Worm (Caenorhabditis elegans) whole organism, L4 larva: ENCODE measurements around the gene dars-2.

Experiments
- F44E2.7 ChIP-seq: fragments of 200-800 bp; sonication (Bioruptor generic); IDR thresholded peaks from 2 replicates; pipeline ENCODE4 v2.1.2; 2022; ENCODE audit warnings: missing genetic modification characterization, missing compliant biosample characterization
- R02D3.7 ChIP-seq: fragments of 150-350 bp; sonication (generic microtip); optimal IDR thresholded peaks from 3 replicates; lab custom pipeline; 2014; ENCODE audit warnings: missing biosample characterization, missing genetic modification characterization
- T20F7.1 ChIP-seq: fragments of 200-800 bp; sonication (Bioruptor generic); optimal IDR thresholded peaks from 2 replicates; lab custom pipeline; 2018; ENCODE audit warnings: mild to moderate bottlenecking, missing genetic modification characterization, missing compliant biosample characterization
- T26A8.4 ChIP-seq: fragments of 200-800 bp; sonication (Bioruptor generic); IDR thresholded peaks from 2 replicates; pipeline ENCODE4 v1.3.6; 2022; ENCODE audit warnings: missing genetic modification characterization, missing compliant biosample characterization
- Y48G9A.11 ChIP-seq: fragments of 200-800 bp; sonication (Bioruptor generic); IDR thresholded peaks from 2 replicates; pipeline ENCODE4 v1.3.6; 2022; ENCODE audit warnings: missing genetic modification reagents, missing genetic modification characterization, missing compliant biosample characterization
- aha-1 ChIP-seq: fragments of 150-350 bp; peaks from one replicate; lab custom pipeline; 2014; ENCODE audit warnings: missing biosample characterization, missing genetic modification characterization
- aly-2 ChIP-seq: sonication (generic microtip); optimal IDR thresholded peaks from 2 replicates; lab custom pipeline; 2018; ENCODE audit warnings: missing biosample characterization, missing genetic modification characterization
- ama-1 ChIP-seq: fragments of 150-350 bp; optimal IDR thresholded peaks from 2 replicates; lab custom pipeline; 2014; ENCODE audit warnings: inconsistent platforms, mixed read lengths
- arid-1 ChIP-seq: fragments of 200-800 bp; sonication (Bioruptor generic); conservative IDR thresholded peaks from 2 replicates; pipeline ENCODE4 v1.3.6; 2022; ENCODE audit warnings: missing genetic modification reagents, missing genetic modification characterization, missing compliant biosample characterization
- ceh-44 ChIP-seq: fragments of 200-800 bp; sonication (Bioruptor generic); IDR thresholded peaks from 2 replicates; pipeline ENCODE4 v1.3.6; 2022; ENCODE audit warnings: missing genetic modification reagents, missing genetic modification characterization, missing compliant biosample characterization
- daf-12 ChIP-seq: fragments of 150-350 bp; optimal IDR thresholded peaks from 2 replicates; lab custom pipeline; 2014; ENCODE audit warnings: missing biosample characterization, missing genetic modification reagents, missing genetic modification characterization
- daf-16 ChIP-seq, 3 experiments: sonication (generic microtip); optimal IDR thresholded peaks; 2 replicates each; lab custom pipeline; 2016 to 2017; ENCODE audit warnings: missing genetic modification characterization in 3 of 3, missing genetic modification reagents in 3 of 3, mild to moderate bottlenecking in 2 of 3, missing compliant biosample characterization in 2 of 3, missing biosample characterization in 1 of 3, moderate library complexity in 1 of 3
- dmd-6 ChIP-seq: fragments of 200-800 bp; sonication (Bioruptor generic); IDR thresholded peaks from 2 replicates; pipeline ENCODE4 v1.3.6; 2022; ENCODE audit warnings: missing genetic modification reagents, missing genetic modification characterization, missing compliant biosample characterization
- dve-1 ChIP-seq: sonication (generic microtip); optimal IDR thresholded peaks from 2 replicates; lab custom pipeline; 2017; ENCODE audit warnings: antibody characterized with exemption, mild to moderate bottlenecking, missing genetic modification characterization, missing compliant biosample characterization; ENCODE audit not compliant: insufficient read depth
- egl-27 ChIP-seq: sonication (generic microtip); optimal IDR thresholded peaks from 3 replicates; lab custom pipeline; 2017; ENCODE audit warnings: missing biosample characterization, missing genetic modification reagents, missing genetic modification characterization
- egl-43 ChIP-seq: fragments of 200-800 bp; sonication (Bioruptor generic); IDR thresholded peaks from 2 replicates; pipeline ENCODE4 v1.3.6; 2022; ENCODE audit warnings: missing genetic modification reagents, missing genetic modification characterization, missing compliant biosample characterization
- fos-1 ChIP-seq: fragments of 150-350 bp; optimal IDR thresholded peaks from 2 replicates; lab custom pipeline; 2014; ENCODE audit warnings: missing biosample characterization, missing genetic modification characterization
- hif-1 ChIP-seq, 2 experiments: sonication (generic microtip); optimal IDR thresholded peaks; 2 replicates each; lab custom pipeline; 2016 to 2017; ENCODE audit warnings: missing compliant biosample characterization in 2 of 2, missing genetic modification characterization in 2 of 2, missing genetic modification reagents in 2 of 2, missing genotype in 2 of 2, mild to moderate bottlenecking in 1 of 2
- hlh-11 ChIP-seq: fragments of 200-800 bp; sonication (Bioruptor generic); optimal IDR thresholded peaks from 2 replicates; lab custom pipeline; 2018; ENCODE audit warnings: mild to moderate bottlenecking, missing genetic modification characterization, missing compliant biosample characterization
- hlh-30 ChIP-seq: sonication (generic microtip); optimal IDR thresholded peaks from 2 replicates; lab custom pipeline; 2017; ENCODE audit warnings: antibody characterized with exemption, mild to moderate bottlenecking, missing genetic modification characterization, missing compliant biosample characterization; ENCODE audit not compliant: insufficient read depth
- hmg-1.1 ChIP-seq: fragments of 200-800 bp; sonication (Bioruptor generic); IDR thresholded peaks from 2 replicates; pipeline ENCODE4 v1.3.6; 2022; ENCODE audit warnings: missing genetic modification reagents, missing genetic modification characterization, missing compliant biosample characterization
- lin-13 ChIP-seq: fragments of 150-350 bp; optimal IDR thresholded peaks from 2 replicates; lab custom pipeline; 2014; ENCODE audit warnings: missing biosample characterization, missing genetic modification reagents, missing genetic modification characterization
- lin-15B ChIP-seq: fragments of 150-350 bp; sonication (generic microtip); optimal IDR thresholded peaks from 3 replicates; lab custom pipeline; 2014; ENCODE audit warnings: missing biosample characterization, missing genetic modification characterization
- lir-3 ChIP-seq: sonication (generic microtip); optimal IDR thresholded peaks from 2 replicates; lab custom pipeline; 2016; ENCODE audit warnings: mild to moderate bottlenecking, missing genetic modification characterization, missing compliant biosample characterization
- lsy-2 ChIP-seq, 2 experiments: fragments of 150-350 bp in 1 of 2; sonication (generic microtip) in 1 of 2; optimal IDR thresholded peaks; 2 replicates each; lab custom pipeline; 2014 to 2017; ENCODE audit warnings: missing biosample characterization in 2 of 2, missing genetic modification characterization in 2 of 2
- mdl-1 ChIP-seq, 2 experiments: fragments of 150-350 bp in 1 of 2; sonication (generic microtip) in 1 of 2; optimal IDR thresholded peaks; 2 replicates each; lab custom pipeline; 2014 to 2017; ENCODE audit warnings: missing biosample characterization in 2 of 2, missing genetic modification characterization in 2 of 2
- mdt-29 ChIP-seq: fragments of 200-800 bp; sonication (Bioruptor generic); IDR thresholded peaks from 2 replicates; pipeline ENCODE4 v1.3.6; 2022; ENCODE audit warnings: missing genetic modification reagents, missing genetic modification characterization, missing compliant biosample characterization
- mep-1 ChIP-seq: fragments of 150-350 bp; sonication (generic microtip); optimal IDR thresholded peaks from 3 replicates; lab custom pipeline; 2014; ENCODE audit warnings: missing biosample characterization, missing genetic modification characterization
- mxl-3 ChIP-seq: fragments of 200-800 bp; sonication (Bioruptor generic); optimal IDR thresholded peaks from 2 replicates; lab custom pipeline; 2018; ENCODE audit warnings: mild to moderate bottlenecking, missing genetic modification characterization, missing compliant biosample characterization
- nhr-237 ChIP-seq: sonication (generic microtip); optimal IDR thresholded peaks from 2 replicates; lab custom pipeline; 2017; ENCODE audit warnings: missing biosample characterization, missing genetic modification characterization
- nhr-25 ChIP-seq: sonication (generic microtip); optimal IDR thresholded peaks from 2 replicates; lab custom pipeline; 2017; ENCODE audit warnings: missing genetic modification characterization, mild to moderate bottlenecking, missing compliant biosample characterization, antibody characterized with exemption, moderate library complexity, borderline replicate concordance; ENCODE audit not compliant: insufficient read depth
- nhr-28 ChIP-seq: fragments of 150-350 bp; optimal IDR thresholded peaks from 2 replicates; lab custom pipeline; 2014; ENCODE audit warnings: missing biosample characterization, missing genetic modification characterization
- nhr-42 ChIP-seq: fragments of 200-800 bp; sonication (Bioruptor generic); IDR thresholded peaks from 2 replicates; pipeline ENCODE4 v1.3.6; 2022; ENCODE audit warnings: missing genetic modification characterization, missing compliant biosample characterization
- nhr-6 ChIP-seq: fragments of 150-350 bp; optimal IDR thresholded peaks from 2 replicates; lab custom pipeline; 2014; ENCODE audit warnings: missing biosample characterization, missing genetic modification characterization
- pha-4 ChIP-seq, 2 experiments: fragments of 150-350 bp in 1 of 2; fragments of 200-800 bp in 1 of 2; sonication (Bioruptor generic) in 1 of 2; IDR thresholded peaks in 1 of 2; optimal IDR thresholded peaks in 1 of 2; 2 replicates each; pipeline versions ENCODE4 v1.3.6 to Lab custom; 2014 to 2022; ENCODE audit warnings: missing genetic modification characterization in 2 of 2, missing genetic modification reagents in 2 of 2, missing biosample characterization in 1 of 2, missing compliant biosample characterization in 1 of 2
- php-3 ChIP-seq: fragments of 200-800 bp; sonication (Bioruptor generic); IDR thresholded peaks from 2 replicates; pipeline ENCODE4 v1.3.6; 2022; ENCODE audit warnings: missing genetic modification reagents, missing genetic modification characterization, missing compliant biosample characterization
- pqm-1 ChIP-seq: sonication (generic microtip); optimal IDR thresholded peaks from 2 replicates; lab custom pipeline; 2017; ENCODE audit warnings: missing biosample characterization, missing genetic modification characterization
- saeg-2 ChIP-seq: fragments of 200-800 bp; sonication (Bioruptor generic); IDR thresholded peaks from 2 replicates; pipeline ENCODE4 v1.3.6; 2022; ENCODE audit warnings: missing genetic modification reagents, missing genetic modification characterization, missing compliant biosample characterization
- sdz-12 ChIP-seq: fragments of 200-800 bp; sonication (Bioruptor generic); optimal IDR thresholded peaks from 2 replicates; lab custom pipeline; 2018; ENCODE audit warnings: mild to moderate bottlenecking, missing genetic modification characterization, missing compliant biosample characterization
- skn-1 ChIP-seq: fragments of 150-350 bp; optimal IDR thresholded peaks from 2 replicates; lab custom pipeline; 2014; ENCODE audit warnings: missing biosample characterization, missing genetic modification characterization
- tra-1 ChIP-seq: fragments of 200-800 bp; sonication (Bioruptor generic); IDR thresholded peaks from 2 replicates; pipeline ENCODE4 v1.3.6; 2022; ENCODE audit warnings: missing genetic modification reagents, missing genetic modification characterization, missing compliant biosample characterization
- zip-11 ChIP-seq: fragments of 200-800 bp; sonication (Bioruptor generic); IDR thresholded peaks from 2 replicates; pipeline ENCODE4 v1.3.6; 2022; ENCODE audit warnings: missing genetic modification characterization, missing compliant biosample characterization

dars-2 gene

DNA sequence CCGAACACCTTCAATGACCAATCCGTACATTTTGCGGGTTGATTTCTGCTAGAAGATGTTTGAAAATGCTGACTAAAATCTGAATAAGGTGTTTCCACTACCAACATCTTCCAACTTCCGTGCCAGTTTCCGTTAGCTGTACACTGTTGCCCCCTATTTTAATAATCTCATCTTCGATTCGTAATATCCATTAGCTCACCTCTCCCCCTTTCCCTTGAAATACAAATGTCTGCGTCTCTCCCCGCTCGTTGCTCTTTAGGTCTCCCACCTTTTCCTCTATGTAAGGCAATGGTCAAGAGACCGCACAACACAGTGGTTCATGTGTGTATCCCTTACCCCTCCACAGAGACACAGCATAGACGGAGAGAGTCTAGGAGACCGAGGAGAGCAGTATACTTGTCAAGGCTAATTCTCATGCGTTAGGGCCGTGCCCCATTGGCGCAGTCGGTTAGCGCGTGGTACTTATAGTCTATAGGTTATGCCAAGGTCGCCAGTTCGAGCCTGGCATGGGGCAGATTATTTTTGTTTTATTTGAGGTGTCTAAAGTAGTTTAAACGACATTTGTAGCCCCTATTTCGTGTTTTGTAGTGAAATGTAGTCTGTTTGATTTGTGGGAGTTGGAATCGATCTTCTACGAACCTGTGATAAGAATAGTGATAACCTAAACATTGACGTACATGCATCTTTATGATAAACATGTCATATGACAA, 46.6 kb upstream of the dars-2 start, which contains the start of gene gcy-33 (continued):
- TF ChIP-seq hmg-1.1 (GFP tag; lab: Robert Waterston, UW) (peak; percentile 98), mdl-1 (tag; optimal IDR thresholded peaks at IDR 0.05; lab: Kevin White, UChicago) (peak; percentile 44 to 79), lin-13 (GFP tag; lab: Kevin White, UChicago) (peak; percentile 66), hif-1 (tag; optimal IDR thresholded peaks at IDR 0.05; lab: Kevin White, UChicago) (peak; percentile 11 to 64), mep-1 (tag; lab: Kevin White, UChicago) (peak; percentile 87), nhr-28 (tag; lab: Kevin White, UChicago) (peak; percentile 99), skn-1 (no peak), daf-12 (tag; lab: Kevin White, UChicago) (no peak), Y48G9A.11 (peak; percentile 82), daf-16 (GFP tag; optimal IDR thresholded peaks at IDR 0.05; lab: Kevin White, UChicago) (peak; percentile 29 to 88), daf-16 (tag; optimal IDR thresholded peaks at IDR 0.05; lab: Kevin White, UChicago) (peak; percentile 92), lin-15B (tag; lab: Kevin White, UChicago) (no peak), aha-1 (tag; lab: Kevin White, UChicago) (peak; percentile 98), nhr-237 (tag; lab: Kevin White, UChicago) (no peak)

DNA sequence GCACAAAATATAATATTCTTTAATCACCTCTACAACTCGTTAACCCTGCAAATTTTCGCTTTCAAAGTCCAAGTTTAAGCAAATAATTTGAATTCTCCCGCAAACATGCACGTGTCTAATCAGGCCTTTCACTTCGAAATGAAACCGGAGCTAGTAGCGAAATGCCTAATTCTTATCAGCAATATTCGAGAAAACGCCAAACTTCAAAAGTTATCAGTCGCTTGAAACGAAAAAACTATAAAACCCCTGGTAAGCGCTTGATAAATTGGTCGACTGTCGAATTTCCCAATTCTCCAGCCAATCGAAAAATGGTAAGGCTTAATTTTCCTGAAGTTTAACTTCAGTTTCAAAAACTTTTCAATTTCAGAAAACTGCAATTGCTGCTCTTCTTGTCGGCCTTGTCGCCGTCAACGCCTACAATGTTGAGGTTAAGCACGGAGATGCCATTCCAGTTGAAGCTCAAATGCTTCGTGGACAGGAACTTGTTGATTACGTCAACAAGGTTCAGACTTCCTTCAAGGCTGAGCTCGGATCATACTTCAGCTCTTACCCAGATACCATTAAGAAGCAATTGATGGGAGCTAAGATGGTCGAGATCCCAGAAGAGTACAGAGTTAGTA, 45.6 kb upstream of the dars-2 start, which contains the start of gene cpr-9:
cpr-9 (plus strand) TSS at position 188 of the 620 bp plus-strand sequence.
- TF ChIP-seq nhr-6 (tag; lab: Kevin White, UChicago): peak; percentile 28
- no peak for TF ChIP-seq daf-16 (GFP tag; optimal IDR thresholded peaks at IDR 0.05; lab: Kevin White, UChicago)
- TF ChIP-seq daf-16 (tag; optimal IDR thresholded peaks at IDR 0.05; lab: Kevin White, UChicago): peak; percentile 65
- TF ChIP-seq lir-3 (tag; lab: Kevin White, UChicago): no peak
- TF ChIP-seq hlh-30 (tag; lab: Kevin White, UChicago): peak; percentile 19
- TF ChIP-seq T26A8.4 (GFP tag; lab: Robert Waterston, UW): peak; percentile 67
- TF ChIP-seq lsy-2 (tag; optimal IDR thresholded peaks at IDR 0.05; lab: Kevin White, UChicago): peak in 1 of 2 experiments; percentile 20
- TF ChIP-seq sdz-12: no peak
- TF ChIP-seq nhr-42 (GFP tag; lab: Robert Waterston, UW): 0 out of 2 replicates have a peak, but pooled peaks have one; percentile 10
- TF ChIP-seq ama-1: peak; percentile 45
- TF ChIP-seq aly-2: no peak
- no peak for TF ChIP-seq nhr-25
- TF ChIP-seq mdl-1 (tag; optimal IDR thresholded peaks at IDR 0.05; lab: Kevin White, UChicago): peak in 1 of 2 experiments; percentile 44
- TF ChIP-seq pqm-1 (tag; lab: Kevin White, UChicago): peak; percentile 50
- no peak for TF ChIP-seq ceh-44 (GFP tag; lab: Robert Waterston, UW)
- no peak for TF ChIP-seq R02D3.7
- peak; percentile 41 for TF ChIP-seq hlh-11 (tag; lab: Kevin White, UChicago)
- TF ChIP-seq dmd-6 (GFP tag; lab: Robert Waterston, UW): peak; percentile 56
- peak; percentile 40; the same call in 1 of the 2 replicates for TF ChIP-seq php-3 (GFP tag; lab: Robert Waterston, UW)
- TF ChIP-seq dve-1 (tag; lab: Kevin White, UChicago): peak; percentile 77
- TF ChIP-seq mdt-29 (GFP tag; lab: Robert Waterston, UW): peak; percentile 57; the same call in 1 of the 2 replicates
- TF ChIP-seq egl-27 (tag; lab: Kevin White, UChicago): no peak
- TF ChIP-seq nhr-28 (tag; lab: Kevin White, UChicago): peak; percentile 55
- peak; percentile 73 for TF ChIP-seq aha-1 (tag; lab: Kevin White, UChicago)
- TF ChIP-seq egl-43: no peak
- TF ChIP-seq, all 104 proteins: peak for 16

DNA sequence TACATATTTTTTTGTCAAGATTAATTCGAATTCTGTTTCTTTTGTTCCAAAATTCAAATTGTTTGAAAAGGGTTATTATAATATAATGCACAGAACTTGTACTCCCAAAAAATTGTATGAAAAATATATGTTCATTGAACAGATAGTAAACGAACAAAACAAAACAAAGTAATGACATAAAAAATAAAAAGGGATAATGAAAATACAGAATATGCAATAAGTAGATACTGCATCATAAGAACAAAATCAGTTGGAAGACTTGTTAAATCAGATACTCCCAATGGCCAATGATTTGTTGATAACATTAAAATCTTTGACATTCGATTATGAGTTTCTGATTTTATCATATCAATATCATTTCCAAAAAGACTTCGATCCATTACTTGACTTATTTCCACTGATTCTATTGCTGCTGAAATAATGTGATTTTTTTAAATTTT, 44.0 kb upstream of the dars-2 start:
- TF ChIP-seq saeg-2 (no peak), dmd-6 (GFP tag; lab: Robert Waterston, UW) (peak; percentile 37), fos-1 (tag; lab: Kevin White, UChicago) (peak; percentile 55), R02D3.7 (peak; percentile 32), mep-1 (tag; lab: Kevin White, UChicago) (peak; percentile 41), tra-1 (GFP tag; lab: Robert Waterston, UW) (0 out of 2 replicates have a peak, but pooled peaks have one; percentile 59), mxl-3 (no peak), pha-4 (GFP tag; IDR thresholded peaks at IDR 0.05; lab: Robert Waterston, UW) (0 out of 2 replicates have a peak, but pooled peaks have one; percentile 36), pha-4 (tag; optimal IDR thresholded peaks at IDR 0.05; lab: Kevin White, UChicago) (no peak), daf-16 (GFP tag; optimal IDR thresholded peaks at IDR 0.05; lab: Kevin White, UChicago) (no peak), daf-16 (tag; optimal IDR thresholded peaks at IDR 0.05; lab: Kevin White, UChicago) (peak; percentile 53), F44E2.7 (no peak), arid-1 (GFP tag; lab: Robert Waterston, UW) (0 out of 2 replicates have a peak, but pooled peaks have one; percentile 37), zip-11 (GFP tag; lab: Robert Waterston, UW) (no peak), T20F7.1 (peak; percentile 74), hlh-11 (tag; lab: Kevin White, UChicago) (peak; percentile 15), nhr-28 (tag; lab: Kevin White, UChicago) (no peak)
